Fruit fly (Drosophila melanogaster) whole organism, embryonic: Measurements from ENCODE around the gene Inx7.

ENCODE experiments used
- CG10654 ChIP-seq: fragments of 200-800 bp; sonication (Bioruptor generic); optimal IDR thresholded peaks from 2 replicates; lab custom pipeline; 2016; ENCODE audit warnings: missing biosample characterization, missing genetic modification characterization
- CG17385 ChIP-seq: fragments of 200-800 bp; sonication (Bioruptor generic); optimal IDR thresholded peaks from 3 replicates; lab custom pipeline; 2018; ENCODE audit warnings: missing biosample characterization, mild to moderate bottlenecking, missing genetic modification characterization
- CG31224 ChIP-seq: fragments of 200-800 bp; sonication (Bioruptor generic); IDR thresholded peaks from 2 replicates; pipeline ENCODE4 v1.3.6; 2022; ENCODE audit warnings: missing biosample characterization, missing genetic modification characterization
- CG6689 ChIP-seq: fragments of 200-800 bp; sonication (Bioruptor generic); IDR thresholded peaks from 2 replicates; pipeline ENCODE4 v1.3.6; 2022; ENCODE audit warnings: missing biosample characterization, missing genetic modification characterization
- bigmax ChIP-seq: fragments of 200-800 bp; sonication (Bioruptor generic); optimal IDR thresholded peaks from 2 replicates; lab custom pipeline; 2018; ENCODE audit warnings: missing biosample characterization, mild to moderate bottlenecking, missing genetic modification characterization
- exex ChIP-seq: fragments of 200-800 bp; sonication (Bioruptor generic); optimal IDR thresholded peaks from 4 replicates; lab custom pipeline; 2018; ENCODE audit warnings: missing biosample characterization, mild to moderate bottlenecking, missing genetic modification characterization, moderate library complexity
- gce ChIP-seq: fragments of 200-800 bp; sonication (Bioruptor generic); IDR thresholded peaks from 3 replicates; pipeline ENCODE4 v1.3.6; 2022; ENCODE audit warnings: missing biosample characterization, missing genetic modification characterization
- grau ChIP-seq: fragments of 200-800 bp; optimal IDR thresholded peaks from 3 replicates; lab custom pipeline; 2019; ENCODE audit warnings: missing biosample characterization, mild to moderate bottlenecking, missing genetic modification characterization, moderate library complexity
- onecut ChIP-seq: fragments of 200-800 bp; sonication (Bioruptor generic); IDR thresholded peaks from 2 replicates; pipeline ENCODE4 v1.3.6; 2022; ENCODE audit warnings: missing biosample characterization, missing genetic modification characterization
- psq ChIP-seq: fragments of 200-800 bp; sonication (Bioruptor generic); optimal IDR thresholded peaks from 2 replicates; lab custom pipeline; 2017; ENCODE audit warnings: missing biosample characterization, missing genetic modification characterization
- schlank ChIP-seq: fragments of 200-800 bp; sonication (Bioruptor generic); optimal IDR thresholded peaks from 2 replicates; lab custom pipeline; 2018; ENCODE audit warnings: missing biosample characterization, mild to moderate bottlenecking, missing genetic modification characterization
- zen ChIP-seq: fragments of 200-800 bp; sonication (Bioruptor generic); optimal IDR thresholded peaks from 3 replicates; lab custom pipeline; 2018; ENCODE audit warnings: missing biosample characterization, mild to moderate bottlenecking, missing genetic modification characterization, moderate library complexity

dm6 chrX:6974221-6974620 is 19.2 kb downstream of the Inx7 start:
- no peak for TF ChIP-seq onecut (GFP tag; lab: Robert Waterston, UW)
- no peak for TF ChIP-seq bigmax
- no peak for TF ChIP-seq CG31224 (GFP tag; lab: Robert Waterston, UW)
- TF ChIP-seq exex: no peak
- TF ChIP-seq gce: no peak
- TF ChIP-seq schlank: no peak
- no peak for TF ChIP-seq grau (tag; lab: Kevin White, UChicago)
- no peak for TF ChIP-seq CG17385
- TF ChIP-seq psq (GFP tag; lab: Kevin White, UChicago): no peak
- TF ChIP-seq CG6689 (GFP tag; lab: Robert Waterston, UW): no peak
- no peak for TF ChIP-seq CG10654 (GFP tag; lab: Kevin White, UChicago)
- no peak for TF ChIP-seq zen (tag; lab: Kevin White, UChicago)
